Worm (Caenorhabditis elegans) whole organism, late embryonic: Measurements from ENCODE around the gene sre-50.

Experiments
- ahr-1 ChIP-seq: sonication (generic microtip); optimal IDR thresholded peaks from 2 replicates; lab custom pipeline; 2016; ENCODE audit warnings: missing genetic modification characterization, missing compliant biosample characterization
- ceh-14 ChIP-seq: sonication (generic microtip); optimal IDR thresholded peaks from 2 replicates; lab custom pipeline; 2016; ENCODE audit warnings: missing genotype, missing genetic modification characterization, missing compliant biosample characterization
- ceh-24 ChIP-seq: sonication (generic microtip); optimal IDR thresholded peaks from 2 replicates; lab custom pipeline; 2016; ENCODE audit warnings: mild to moderate bottlenecking, missing genetic modification characterization, missing compliant biosample characterization
- elt-4 ChIP-seq: sonication (generic microtip); optimal IDR thresholded peaks from 2 replicates; lab custom pipeline; 2016; ENCODE audit warnings: missing genetic modification characterization, missing compliant biosample characterization
- odd-2 ChIP-seq: sonication (generic microtip); optimal IDR thresholded peaks from 2 replicates; lab custom pipeline; 2017; ENCODE audit warnings: antibody characterized with exemption, mild to moderate bottlenecking, missing genetic modification characterization, missing compliant biosample characterization
- pros-1 ChIP-seq: fragments of 150-350 bp; optimal IDR thresholded peaks from 2 replicates; lab custom pipeline; 2014; ENCODE audit warnings: missing biosample characterization, missing genetic modification reagents, missing genetic modification characterization
- sox-4 ChIP-seq: sonication (generic microtip); optimal IDR thresholded peaks from 2 replicates; lab custom pipeline; 2017; ENCODE audit warnings: mild to moderate bottlenecking, missing genetic modification characterization, inconsistent platforms, missing compliant biosample characterization
- tbx-2 ChIP-seq: sonication (generic microtip); optimal IDR thresholded peaks from 2 replicates; lab custom pipeline; 2016; ENCODE audit warnings: missing genetic modification characterization, missing compliant biosample characterization

- TF ChIP-seq pros-1 (tag; lab: Kevin White, UChicago) (no peak), odd-2 (tag; lab: Kevin White, UChicago) (no peak), ceh-14 (tag; lab: Kevin White, UChicago) (no peak), tbx-2 (tag; lab: Kevin White, UChicago) (no peak), sox-4 (tag; lab: Kevin White, UChicago) (no peak), ahr-1 (tag; lab: Kevin White, UChicago) (no peak), ceh-24 (tag; lab: Kevin White, UChicago) (no peak), elt-4 (tag; lab: Kevin White, UChicago) (no peak)
Observed at ce11 chrII:12278602-12279001, 24.7 kb upstream of the sre-50 start.
